Fruit fly (Drosophila melanogaster) whole organism, embryonic: ENCODE data around the gene Moe.
A peak's percentile ranks its signal among the peaks of the same experiment; 100 is the strongest.

ENCODE experiments used
- B-H1 ChIP-seq: fragments of 200-800 bp; sonication (Bioruptor generic); IDR thresholded peaks from 3 replicates; pipeline ENCODE4 v1.3.6; 2022; ENCODE audit warnings: missing biosample characterization, missing genetic modification characterization
- Blimp-1 ChIP-seq: fragments of 200-800 bp; sonication (Bioruptor generic); optimal IDR thresholded peaks from 3 replicates; lab custom pipeline; 2018; ENCODE audit warnings: missing biosample characterization, missing genetic modification characterization, mild to moderate bottlenecking, moderate library complexity, missing genetic modification reagents
- CG11696 ChIP-seq: fragments of 200-800 bp; sonication (Bioruptor generic); IDR thresholded peaks from 2 replicates; pipeline ENCODE4 v1.3.6; 2022; ENCODE audit warnings: missing biosample characterization, missing genetic modification characterization
- CG1233 ChIP-seq: fragments of 200-800 bp; sonication (Bioruptor generic); optimal IDR thresholded peaks from 4 replicates; lab custom pipeline; 2018; ENCODE audit warnings: missing biosample characterization, mild to moderate bottlenecking, missing genetic modification characterization
- CG12942 ChIP-seq: fragments of 200-800 bp; sonication (Bioruptor generic); optimal IDR thresholded peaks from 3 replicates; lab custom pipeline; 2016; ENCODE audit warnings: missing biosample characterization, missing genetic modification characterization
- CG14860 ChIP-seq: fragments of 200-800 bp; sonication (Bioruptor generic); IDR thresholded peaks from 3 replicates; pipeline ENCODE4 v1.3.6; 2022; ENCODE audit warnings: missing biosample characterization, missing genetic modification characterization; ENCODE audit not compliant: partially characterized antibody
- CG1647 ChIP-seq: fragments of 200-800 bp; sonication (Bioruptor generic); optimal IDR thresholded peaks from 3 replicates; lab custom pipeline; 2016; ENCODE audit warnings: missing biosample characterization, missing genetic modification characterization
- CG16813 ChIP-seq: fragments of 200-800 bp; sonication (Bioruptor generic); IDR thresholded peaks from 3 replicates; pipeline ENCODE4 v1.3.6; 2022; ENCODE audit warnings: missing biosample characterization, missing genetic modification characterization; ENCODE audit not compliant: partially characterized antibody
- CG17912 ChIP-seq: fragments of 200-800 bp; sonication (Bioruptor generic); optimal IDR thresholded peaks from 2 replicates; lab custom pipeline; 2018; ENCODE audit warnings: missing biosample characterization, mild to moderate bottlenecking, missing genetic modification characterization
- CG18764 ChIP-seq: fragments of 200-800 bp; sonication (Bioruptor generic); optimal IDR thresholded peaks from 3 replicates; lab custom pipeline; 2016; ENCODE audit warnings: missing biosample characterization, missing genetic modification characterization
- CG2120 ChIP-seq: fragments of 200-800 bp; sonication (Bioruptor generic); optimal IDR thresholded peaks from 3 replicates; lab custom pipeline; 2016; ENCODE audit warnings: missing biosample characterization, missing genetic modification characterization
- CG32532 ChIP-seq: fragments of 200-800 bp; sonication (Bioruptor generic); IDR thresholded peaks from 2 replicates; pipeline ENCODE4 v1.3.6; 2022; ENCODE audit warnings: missing biosample characterization, missing genetic modification characterization
- CG3281 ChIP-seq: fragments of 200-800 bp; sonication (Bioruptor generic); optimal IDR thresholded peaks from 3 replicates; lab custom pipeline; 2017; ENCODE audit warnings: missing biosample characterization, mild to moderate bottlenecking, missing genetic modification characterization
- CG5245 ChIP-seq: fragments of 200-800 bp; sonication (Bioruptor generic); optimal IDR thresholded peaks from 3 replicates; lab custom pipeline; 2016; ENCODE audit warnings: missing biosample characterization, missing genetic modification characterization
- CG7839 ChIP-seq: fragments of 200-800 bp; sonication (Bioruptor generic); optimal IDR thresholded peaks from 3 replicates; lab custom pipeline; 2018; ENCODE audit warnings: missing biosample characterization, mild to moderate bottlenecking, missing genetic modification characterization, moderate library complexity
- CG9609 ChIP-seq: fragments of 200-800 bp; sonication (Bioruptor generic); optimal IDR thresholded peaks from 3 replicates; lab custom pipeline; 2016; ENCODE audit warnings: missing biosample characterization, missing genetic modification characterization
- CHES-1-like ChIP-seq: fragments of 200-800 bp; sonication (Bioruptor generic); optimal IDR thresholded peaks from 2 replicates; lab custom pipeline; 2016; ENCODE audit warnings: missing biosample characterization, missing genetic modification characterization
- D19B ChIP-seq: fragments of 200-800 bp; sonication (Bioruptor generic); optimal IDR thresholded peaks from 2 replicates; lab custom pipeline; 2017; ENCODE audit warnings: missing biosample characterization, mild to moderate bottlenecking, missing genetic modification characterization
- HmgZ ChIP-seq: fragments of 200-800 bp; sonication (Bioruptor generic); optimal IDR thresholded peaks from 2 replicates; lab custom pipeline; 2018; ENCODE audit warnings: missing biosample characterization, mild to moderate bottlenecking, missing genetic modification characterization
- Hr78 ChIP-seq, 2 experiments: fragments of 200-800 bp in 1 of 2; fragments of >200 bp in 1 of 2; sonication (Bioruptor generic) in 1 of 2; optimal IDR thresholded peaks; 2 replicates each; lab custom pipeline; 2017 to 2019; ENCODE audit warnings: missing biosample characterization in 2 of 2, missing genetic modification characterization in 2 of 2, mild to moderate bottlenecking in 1 of 2, moderate library complexity in 1 of 2
- Med ChIP-seq: fragments of 200-800 bp; sonication (Bioruptor generic); peaks from one replicate; lab custom pipeline; 2016; ENCODE audit warnings: missing biosample characterization, missing genetic modification characterization, mild to moderate bottlenecking, inconsistent platforms, moderate library complexity
- Nf-YB ChIP-seq: fragments of 200-800 bp; sonication (Bioruptor generic); optimal IDR thresholded peaks from 3 replicates; lab custom pipeline; 2019; ENCODE audit warnings: missing biosample characterization, mild to moderate bottlenecking, missing genetic modification characterization, moderate library complexity
- Oaz ChIP-seq: fragments of 200-800 bp; sonication (Bioruptor generic); IDR thresholded peaks from 2 replicates; pipeline ENCODE4 v1.3.6; 2022; ENCODE audit warnings: missing biosample characterization, missing genetic modification characterization
- Poxn ChIP-seq: fragments of 200-800 bp; sonication (Bioruptor generic); IDR thresholded peaks from 2 replicates; pipeline ENCODE4 v1.3.6; 2022; ENCODE audit warnings: missing biosample characterization, missing genetic modification characterization
- Ptx1 ChIP-seq: fragments of 200-800 bp; sonication (Bioruptor generic); IDR thresholded peaks from 2 replicates; pipeline ENCODE4 v1.3.6; 2022; ENCODE audit warnings: missing biosample characterization, missing genetic modification characterization
- Ravus ChIP-seq: fragments of 200-800 bp; sonication (Bioruptor generic); IDR thresholded peaks from 2 replicates; pipeline ENCODE4 v1.3.6; 2022; ENCODE audit warnings: missing biosample characterization, missing genetic modification characterization
- Xrp1 ChIP-seq: fragments of 200-800 bp; sonication (Bioruptor generic); IDR thresholded peaks from 2 replicates; pipeline ENCODE4 v1.3.6; 2022; ENCODE audit warnings: missing biosample characterization, missing genetic modification characterization
- az2 ChIP-seq: fragments of 200-800 bp; sonication (Bioruptor generic); optimal IDR thresholded peaks from 3 replicates; lab custom pipeline; 2016; ENCODE audit warnings: missing biosample characterization, missing genetic modification characterization
- bbx ChIP-seq: fragments of 200-800 bp; sonication (Bioruptor generic); IDR thresholded peaks from 2 replicates; pipeline ENCODE4 v1.3.6; 2022; ENCODE audit warnings: missing biosample characterization, missing genetic modification characterization; ENCODE audit not compliant: partially characterized antibody
- br ChIP-seq: fragments of >200 bp; optimal IDR thresholded peaks from 2 replicates; lab custom pipeline; 2017
- btn ChIP-seq: fragments of 200-800 bp; sonication (Bioruptor generic); optimal IDR thresholded peaks from 2 replicates; lab custom pipeline; 2016; ENCODE audit warnings: missing biosample characterization, missing genetic modification characterization
- chinmo ChIP-seq: fragments of 200-800 bp; sonication (Bioruptor generic); IDR thresholded peaks from 4 replicates; pipeline ENCODE4 v1.3.6; 2022; ENCODE audit warnings: missing biosample characterization, missing genetic modification characterization; ENCODE audit not compliant: partially characterized antibody
- chn ChIP-seq: fragments of 200-800 bp; sonication (Bioruptor generic); optimal IDR thresholded peaks from 2 replicates; lab custom pipeline; 2016; ENCODE audit warnings: missing biosample characterization, missing genetic modification characterization
- ci ChIP-seq: fragments of 200-800 bp; sonication (Bioruptor generic); IDR thresholded peaks from 3 replicates; pipeline ENCODE4 v1.3.6; 2022; ENCODE audit warnings: missing biosample characterization, missing genetic modification characterization
- dati ChIP-seq: fragments of 200-800 bp; sonication (Bioruptor generic); IDR thresholded peaks from 2 replicates; pipeline ENCODE4 v1.3.6; 2022; ENCODE audit warnings: missing biosample characterization, missing genetic modification characterization
- dysf ChIP-seq: fragments of 200-800 bp; sonication (Bioruptor generic); IDR thresholded peaks from 3 replicates; pipeline ENCODE4 v1.3.6; 2022; ENCODE audit warnings: missing biosample characterization, missing genetic modification characterization
- fd3F ChIP-seq: fragments of 200-800 bp; sonication (Bioruptor generic); optimal IDR thresholded peaks from 2 replicates; lab custom pipeline; 2018; ENCODE audit warnings: missing biosample characterization, mild to moderate bottlenecking, missing genetic modification characterization, moderate library complexity
- ftz-f1 ChIP-seq: fragments of 200-800 bp; sonication (Bioruptor generic); optimal IDR thresholded peaks from 2 replicates; lab custom pipeline; 2016; ENCODE audit warnings: missing biosample characterization, missing genetic modification characterization
- gem ChIP-seq: fragments of 200-800 bp; sonication (Bioruptor generic); optimal IDR thresholded peaks from 2 replicates; lab custom pipeline; 2019; ENCODE audit warnings: missing biosample characterization, mild to moderate bottlenecking, missing genetic modification characterization, moderate library complexity
- kni ChIP-seq: fragments of 200-800 bp; sonication (Bioruptor generic); optimal IDR thresholded peaks from 3 replicates; lab custom pipeline; 2017; ENCODE audit warnings: mild to moderate bottlenecking, missing biosample characterization, missing genetic modification reagents, missing genetic modification characterization
- lab ChIP-seq: fragments of 200-800 bp; sonication (Bioruptor generic); optimal IDR thresholded peaks from 3 replicates; lab custom pipeline; 2017; ENCODE audit warnings: missing biosample characterization, missing genetic modification characterization, mild to moderate bottlenecking, moderate library complexity, missing genetic modification reagents
- mam ChIP-seq: fragments of 200-800 bp; sonication (Bioruptor generic); optimal IDR thresholded peaks from 3 replicates; lab custom pipeline; 2016; ENCODE audit warnings: missing biosample characterization, missing genetic modification characterization
- nau ChIP-seq: fragments of 200-800 bp; sonication (Bioruptor generic); optimal IDR thresholded peaks from 3 replicates; lab custom pipeline; 2017; ENCODE audit warnings: missing biosample characterization, mild to moderate bottlenecking, missing genetic modification characterization, missing genetic modification reagents
- nom ChIP-seq: fragments of 200-800 bp; sonication (Bioruptor generic); optimal IDR thresholded peaks from 2 replicates; lab custom pipeline; 2017; ENCODE audit warnings: missing biosample characterization, missing genetic modification characterization, mild to moderate bottlenecking, moderate library complexity, missing genetic modification reagents
- otp ChIP-seq: fragments of 200-800 bp; sonication (Bioruptor generic); IDR thresholded peaks from 3 replicates; pipeline ENCODE4, ENCODE4 v1.3.6; 2022; ENCODE audit warnings: missing biosample characterization, missing genetic modification characterization
- prd ChIP-seq, 3 experiments: fragments of >200 bp in 2 of 3; fragments of 200-800 bp in 1 of 3; sonication (Bioruptor generic) in 1 of 3; optimal IDR thresholded peaks in 2 of 3; IDR thresholded peaks in 1 of 3; 2 replicates in 2 of 3; 3 replicates in 1 of 3; pipeline versions ENCODE4 v1.3.6 to Lab custom; 2017 to 2022; ENCODE audit warnings: missing biosample characterization in 1 of 3, missing genetic modification characterization in 1 of 3
- sr ChIP-seq: fragments of 200-800 bp; sonication (Bioruptor generic); IDR thresholded peaks from 3 replicates; pipeline ENCODE4 v1.3.6; 2022; ENCODE audit warnings: missing biosample characterization, missing genetic modification characterization
- stc ChIP-seq: fragments of 200-800 bp; sonication (Bioruptor generic); IDR thresholded peaks from 2 replicates; pipeline ENCODE4 v1.3.6; 2022; ENCODE audit warnings: missing biosample characterization, missing genetic modification characterization
- tio ChIP-seq: fragments of 200-800 bp; sonication (Bioruptor generic); optimal IDR thresholded peaks from 2 replicates; lab custom pipeline; 2017; ENCODE audit warnings: missing biosample characterization, missing genetic modification characterization, inconsistent platforms
- zen2 ChIP-seq: fragments of 200-800 bp; sonication (Bioruptor generic); IDR thresholded peaks from 3 replicates; pipeline ENCODE4 v1.3.6; 2022; ENCODE audit warnings: missing biosample characterization, missing genetic modification characterization; ENCODE audit not compliant: partially characterized antibody

Gene Moe

DNA sequence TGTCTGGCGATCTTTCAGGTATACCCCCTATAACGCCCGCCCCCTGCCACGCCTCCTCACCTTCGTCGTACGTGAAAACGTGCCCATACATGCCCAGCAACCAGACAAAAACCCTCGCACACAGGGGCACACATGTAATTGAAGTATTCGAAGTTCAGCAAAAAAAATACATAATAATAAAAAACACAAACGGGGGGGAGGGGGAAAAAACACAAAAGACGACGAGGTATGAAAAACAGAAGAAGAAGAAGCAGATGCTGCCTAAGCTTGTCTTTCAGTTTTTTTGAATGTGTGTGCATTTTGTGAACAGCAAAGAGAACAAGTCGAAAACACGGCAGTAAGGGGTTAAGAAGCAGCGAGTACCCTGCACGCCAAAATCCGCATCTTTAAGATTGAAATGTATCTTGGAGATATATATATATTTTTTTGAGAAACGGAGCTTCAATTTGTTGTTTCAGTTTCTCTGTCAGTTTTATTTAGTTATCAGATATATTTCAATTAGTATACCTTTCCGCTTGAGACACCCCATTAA lies 9.2 kb downstream of the Moe start (continued):
- TF ChIP-seq fd3F (GFP tag; lab: Kevin White, UChicago) (no peak), chn (GFP tag; lab: Kevin White, UChicago) (no peak), CG7839 (tag; lab: Kevin White, UChicago) (peak; percentile 10), chinmo (peak; percentile 62; the same call in 2 of the 4 replicates), B-H1 (GFP tag; lab: Robert Waterston, UW) (no peak), CG18764 (GFP tag; lab: Kevin White, UChicago) (no peak), CG1647 (GFP tag; lab: Kevin White, UChicago) (no peak), HmgZ (tag; lab: Kevin White, UChicago) (no peak), tio (GFP tag; lab: Kevin White, UChicago) (no peak), D19B (GFP tag; lab: Kevin White, UChicago) (peak; percentile 86), Poxn (GFP tag; lab: Robert Waterston, UW) (no peak), zen2 (GFP tag; lab: Robert Waterston, UW) (no peak), CG3281 (GFP tag; lab: Kevin White, UChicago) (no peak), Oaz (no peak), nom (GFP tag; lab: Kevin White, UChicago) (peak; percentile 44), btn (no peak), stc (no peak), CG11696 (GFP tag; lab: Robert Waterston, UW) (no peak), CG5245 (no peak), az2 (GFP tag; lab: Kevin White, UChicago) (no peak), dati (GFP tag; lab: Robert Waterston, UW) (no peak), Ptx1 (GFP tag; lab: Robert Waterston, UW) (0 out of 2 replicates have a peak, but pooled peaks have one; percentile 25), CG17912 (GFP tag; lab: Kevin White, UChicago) (no peak), Med (peak; percentile 63), otp (no peak), CG32532 (GFP tag; lab: Robert Waterston, UW) (0 out of 2 replicates have a peak, but pooled peaks have one; percentile 10), CG14860 (GFP tag; lab: Robert Waterston, UW) (no peak), lab (GFP tag; lab: Kevin White, UChicago) (peak; percentile 11), ci (GFP tag; lab: Robert Waterston, UW) (no peak), mam (GFP tag; lab: Kevin White, UChicago) (no peak), Blimp-1 (GFP tag; lab: Kevin White, UChicago) (no peak), CG1233 (GFP tag; lab: Kevin White, UChicago) (no peak), kni (GFP tag; lab: Kevin White, UChicago) (no peak), br (no peak), CG2120 (no peak), bbx (no peak), CG16813 (GFP tag; lab: Robert Waterston, UW) (no peak), ftz-f1 (GFP tag; lab: Kevin White, UChicago) (no peak), prd (optimal IDR thresholded peaks at IDR 0.05; lab: Kevin White, UChicago) (no peak), prd (GFP tag; IDR thresholded peaks at IDR 0.05; lab: Robert Waterston, UW) (0 out of 3 replicates have a peak, but pooled peaks have one; percentile 4), Hr78 (GFP tag; optimal IDR thresholded peaks at IDR 0.05; lab: Kevin White, UChicago) (no peak), CG12942 (no peak), Ravus (GFP tag; lab: Robert Waterston, UW) (no peak), sr (GFP tag; lab: Robert Waterston, UW) (no peak), CG9609 (no peak), gem (tag; lab: Kevin White, UChicago) (peak; percentile 25), nau (no peak), Xrp1 (GFP tag; lab: Robert Waterston, UW) (peak; percentile 14; the same call in 1 of the 2 replicates), CHES-1-like (GFP tag; lab: Kevin White, UChicago) (no peak), dysf (GFP tag; lab: Robert Waterston, UW) (peak; percentile 30; the same call in 1 of the 3 replicates), Nf-YB (GFP tag; lab: Kevin White, UChicago) (no peak)
